Fruit fly (Drosophila melanogaster): ENCODE measurements around the gene Oamb.

DNA sequence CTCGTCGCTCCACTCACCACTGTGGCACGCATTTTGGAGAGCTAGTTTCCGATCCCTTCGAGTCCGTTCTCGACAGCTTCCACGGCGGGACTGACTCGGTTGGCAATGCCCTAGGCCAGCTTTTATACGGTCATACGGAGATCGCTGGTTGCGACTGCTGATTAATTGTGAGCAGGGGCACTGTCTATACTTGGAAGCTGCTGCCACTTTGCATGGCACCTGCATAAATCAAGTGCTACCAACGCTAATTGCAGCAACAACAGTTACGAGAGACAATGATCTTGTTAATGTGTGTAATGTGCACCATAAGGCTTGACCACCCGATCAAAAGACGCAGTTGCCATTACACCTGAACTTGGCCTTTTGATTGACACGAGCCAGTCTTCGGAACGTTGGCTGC is 37.1 kb downstream of the Oamb start, which contains the start of gene CG4000:
- TF ChIP-seq CG8119 (GFP tag; IDR thresholded peaks at IDR 0.05) (no peak), Lpt (GFP tag; optimal IDR thresholded peaks at IDR 0.05) (no peak), Eip75B (GFP tag; optimal IDR thresholded peaks at IDR 0.05) (no peak), CG6276 (GFP tag; optimal IDR thresholded peaks at IDR 0.05) (no peak), CG4318 (GFP tag; optimal IDR thresholded peaks at IDR 0.05) (no peak), achi (GFP tag; optimal IDR thresholded peaks at IDR 0.05) (no peak)

Measured in whole organism, prepupa.